Worm (Caenorhabditis elegans): ENCODE data around the gene R02F11.1.

DNA sequence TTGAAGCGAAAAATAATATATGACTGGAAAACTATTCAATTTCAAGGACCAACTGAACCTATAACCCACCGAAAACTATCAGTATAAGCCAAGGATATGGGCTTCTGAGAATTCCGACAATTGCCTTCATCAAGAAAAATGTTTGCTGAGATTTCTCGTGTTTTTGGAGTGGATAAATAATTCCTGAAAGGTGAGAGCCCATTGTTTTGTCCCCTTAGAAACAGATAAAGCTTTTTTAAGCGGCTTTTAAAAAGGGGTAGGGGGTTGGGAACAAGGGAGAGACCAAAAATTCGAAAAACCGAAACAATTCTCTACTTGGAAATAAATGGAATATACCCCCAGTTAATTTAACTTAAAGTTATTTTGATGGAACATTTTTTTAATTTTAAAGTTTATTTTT is 34.4 kb upstream of the R02F11.1 start, which contains the start of gene C18G1.8:
- TF ChIP-seq nhr-28 (tag; optimal IDR thresholded peaks at IDR 0.05), result no peak
- no peak for TF ChIP-seq ceh-43 (GFP tag; optimal IDR thresholded peaks at IDR 0.05)
- no peak for TF ChIP-seq snpc-4 (tag; optimal IDR thresholded peaks at IDR 0.05)
- TF ChIP-seq pha-4 (tag; optimal IDR thresholded peaks at IDR 0.05), result no peak
